Fruit fly (Drosophila melanogaster): ENCODE results near the gene f.
A peak's percentile ranks its signal among the peaks of the same experiment; 100 is the strongest.

Gene f

dm6 chrX:17218232-17218951 lies 14.3 kb upstream of the f start, which contains the start of gene CG12998:
TSS of gene CG12998 (plus strand) at chrX:17218667.
- peak; percentile 65; the same call in 2 of the 3 replicates for TF ChIP-seq CG4496 (GFP tag; IDR thresholded peaks at IDR 0.05)
- TF ChIP-seq CG10348 (GFP tag; IDR thresholded peaks at IDR 0.05), result no peak
- no peak for TF ChIP-seq CG15710 (tag; optimal IDR thresholded peaks at IDR 0.05)
- TF ChIP-seq CG8159 (tag; optimal IDR thresholded peaks at IDR 0.05), result peak; percentile 59
- peak; percentile 47 for TF ChIP-seq Ets98B (GFP tag; IDR thresholded peaks at IDR 0.05)
- TF ChIP-seq Pif1B (GFP tag; optimal IDR thresholded peaks at IDR 0.05), result peak; percentile 28
- peak; percentile 27 for TF ChIP-seq CG8301 (tag; optimal IDR thresholded peaks at IDR 0.05)
- peak; percentile 33 for TF ChIP-seq CG14655 (GFP tag; optimal IDR thresholded peaks at IDR 0.05)
- 0 out of 2 replicates have a peak, but pooled peaks have one; percentile 11 for TF ChIP-seq CG12605 (GFP tag; IDR thresholded peaks at IDR 0.05)
- peak; percentile 64; the same call in 2 of the 3 replicates for TF ChIP-seq fd96Ca (GFP tag; IDR thresholded peaks at IDR 0.05)
- TF ChIP-seq Snoo (tag; optimal IDR thresholded peaks at IDR 0.05), result no peak
- no peak for TF ChIP-seq EcR (GFP tag; optimal IDR thresholded peaks at IDR 0.05)
- TF ChIP-seq rn (GFP tag; IDR thresholded peaks at IDR 0.05), result no peak

DNA sequence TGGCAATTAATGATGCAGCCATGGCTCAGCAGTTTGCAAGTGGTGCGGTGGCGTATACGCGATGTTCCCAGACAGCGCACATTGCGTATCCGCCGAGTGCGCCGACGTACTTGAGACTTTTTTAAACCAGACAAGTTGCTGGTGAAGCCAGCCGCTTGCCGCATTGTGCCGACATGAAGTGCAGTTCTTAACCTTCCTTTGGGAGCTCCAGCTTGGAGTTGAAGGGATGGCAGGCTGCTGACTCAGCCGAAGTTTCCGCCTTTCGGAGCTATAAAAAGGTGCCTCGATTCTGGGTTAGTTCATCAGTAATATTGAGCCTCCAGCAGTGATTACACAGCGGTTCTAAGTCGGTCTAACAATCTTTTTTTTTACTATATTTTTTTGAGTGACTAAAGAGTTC lies 11.6 kb upstream of the f start, which contains the start of gene CG5172:
CG5172 (plus strand) TSS at position 301 of the 400 bp plus-strand sequence.
- TF ChIP-seq CG8301 (tag; optimal IDR thresholded peaks at IDR 0.05) (no peak), CG13204 (GFP tag; optimal IDR thresholded peaks at IDR 0.05) (no peak), CG10348 (GFP tag; IDR thresholded peaks at IDR 0.05) (no peak), CG17806 (tag; optimal IDR thresholded peaks at IDR 0.05) (no peak)

DNA sequence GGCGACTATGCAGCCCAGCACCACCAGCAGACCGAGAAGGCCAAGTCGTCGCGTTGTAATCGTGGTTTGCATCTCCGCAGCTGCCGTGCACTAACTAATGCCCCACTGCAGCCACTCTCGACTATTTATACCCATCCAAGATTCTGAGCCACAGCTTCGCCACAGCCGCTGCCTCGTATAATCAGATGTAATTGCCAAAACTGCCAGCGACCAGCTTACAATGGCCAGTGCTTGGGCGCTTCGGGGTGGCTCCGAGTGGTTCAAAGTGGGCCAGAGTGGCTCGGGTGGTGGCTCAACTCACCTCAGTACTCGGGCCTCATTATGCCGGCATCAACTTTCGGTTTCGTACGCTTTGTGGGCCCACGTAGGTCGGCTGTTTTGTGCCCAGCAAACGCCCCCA lies 9.0 kb upstream of the f start, which contains the start of gene CG34327:
CG34327 (minus strand) TSS at position 101 of the 400 bp plus-strand sequence.
- no peak for TF ChIP-seq rn (GFP tag; IDR thresholded peaks at IDR 0.05)

dm6 chrX:17225972-17226680 lies 6.6 kb upstream of the f start:
- TF ChIP-seq CG14655 (GFP tag; optimal IDR thresholded peaks at IDR 0.05), result no peak
- TF ChIP-seq CG8159 (tag; optimal IDR thresholded peaks at IDR 0.05), result no peak
- no peak for TF ChIP-seq Pif1B (GFP tag; optimal IDR thresholded peaks at IDR 0.05)
- TF ChIP-seq CG4496 (GFP tag; IDR thresholded peaks at IDR 0.05), result no peak
- no peak for TF ChIP-seq CG32121 (GFP tag; IDR thresholded peaks at IDR 0.05)
- no peak for TF ChIP-seq CG15710 (tag; optimal IDR thresholded peaks at IDR 0.05)
- TF ChIP-seq CG13204 (GFP tag; optimal IDR thresholded peaks at IDR 0.05), result no peak

DNA sequence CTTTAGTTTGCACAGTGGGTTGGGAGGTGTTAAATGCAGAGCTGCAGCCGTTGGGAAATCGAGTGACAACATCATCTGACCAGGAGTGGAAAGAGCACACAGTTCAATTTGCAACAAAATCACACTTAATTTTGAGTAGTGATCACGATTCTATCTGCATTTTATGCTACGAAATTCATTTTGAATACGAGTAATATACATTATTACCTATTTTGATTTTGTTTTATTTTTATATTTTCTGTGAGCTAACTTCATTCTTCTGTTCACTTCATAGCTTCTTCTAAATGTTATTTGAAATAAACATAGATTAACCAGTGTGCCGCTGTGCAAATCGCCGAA lies 6.1 kb upstream of the f start, which contains the start of gene CG10598:
CG10598 (minus strand) TSS at position 187 of the 339 bp plus-strand sequence.
- TF ChIP-seq CG9948 (tag; optimal IDR thresholded peaks at IDR 0.05), result no peak
- TF ChIP-seq CG34367 (tag; optimal IDR thresholded peaks at IDR 0.05), result no peak
- no peak for TF ChIP-seq EcR (GFP tag; optimal IDR thresholded peaks at IDR 0.05)
- TF ChIP-seq Pif1B (GFP tag; optimal IDR thresholded peaks at IDR 0.05), result no peak
- TF ChIP-seq CG13204 (GFP tag; optimal IDR thresholded peaks at IDR 0.05), result no peak
- no peak for TF ChIP-seq CG4496 (GFP tag; IDR thresholded peaks at IDR 0.05)
- TF ChIP-seq Pif1A (GFP tag; optimal IDR thresholded peaks at IDR 0.05), result no peak
- TF ChIP-seq gl (tag; optimal IDR thresholded peaks at IDR 0.05), result no peak
- TF ChIP-seq CG14655 (GFP tag; optimal IDR thresholded peaks at IDR 0.05), result no peak
- no peak for TF ChIP-seq CG8159 (tag; optimal IDR thresholded peaks at IDR 0.05)
- TF ChIP-seq CG12605 (GFP tag; IDR thresholded peaks at IDR 0.05), result no peak
- TF ChIP-seq CG17806 (tag; optimal IDR thresholded peaks at IDR 0.05), result no peak
- TF ChIP-seq Snoo (tag; optimal IDR thresholded peaks at IDR 0.05), result no peak
- no peak for TF ChIP-seq CG8301 (tag; optimal IDR thresholded peaks at IDR 0.05)
- TF ChIP-seq CG10348 (GFP tag; IDR thresholded peaks at IDR 0.05), result no peak
- TF ChIP-seq rn (GFP tag; IDR thresholded peaks at IDR 0.05), result no peak
- no peak for TF ChIP-seq D1 (tag; optimal IDR thresholded peaks at IDR 0.05)

DNA sequence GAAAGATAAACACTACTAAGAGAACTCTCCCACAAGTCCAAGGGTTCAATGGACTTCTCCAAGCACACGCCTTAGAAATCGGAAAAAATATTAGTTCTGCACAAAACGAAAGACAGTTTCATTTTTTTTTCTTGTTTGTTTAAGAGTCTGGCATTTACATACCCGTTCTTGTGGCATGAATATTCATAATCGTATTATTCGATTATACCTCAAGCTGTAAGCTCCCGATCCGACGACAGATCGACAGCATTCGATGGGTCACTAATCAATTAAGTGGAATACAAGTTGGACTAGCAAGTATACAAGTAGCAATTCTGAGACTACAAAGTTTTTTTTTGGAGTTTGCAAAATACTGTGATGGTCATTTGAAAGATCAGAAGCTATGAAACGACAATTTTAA lies 5.3 kb upstream of the f start:
- no peak for TF ChIP-seq Pif1B (GFP tag; optimal IDR thresholded peaks at IDR 0.05)
- TF ChIP-seq CG12605 (GFP tag; IDR thresholded peaks at IDR 0.05), result no peak
- TF ChIP-seq gl (tag; optimal IDR thresholded peaks at IDR 0.05), result no peak
- no peak for TF ChIP-seq CG9948 (tag; optimal IDR thresholded peaks at IDR 0.05)
- TF ChIP-seq CG10348 (GFP tag; IDR thresholded peaks at IDR 0.05), result no peak
- no peak for TF ChIP-seq CG34367 (tag; optimal IDR thresholded peaks at IDR 0.05)
- no peak for TF ChIP-seq CG17806 (tag; optimal IDR thresholded peaks at IDR 0.05)
- no peak for TF ChIP-seq CG8159 (tag; optimal IDR thresholded peaks at IDR 0.05)

Data from whole organism, pupa.